Fruit fly (Drosophila melanogaster) whole organism, wandering third instar larva: Measurements from ENCODE around the gene Dpp10.

Source experiments
- Dfd ChIP-seq: fragments of >200 bp; optimal IDR thresholded peaks from 2 replicates; lab custom pipeline; 2017; ENCODE audit warnings: missing biosample characterization, missing genetic modification characterization
- HLH106 ChIP-seq: fragments of 200-800 bp; optimal IDR thresholded peaks from 3 replicates; lab custom pipeline; 2019; ENCODE audit warnings: missing biosample characterization, mild to moderate bottlenecking, missing genetic modification characterization, moderate library complexity
- Hr78 ChIP-seq: fragments of >200 bp; optimal IDR thresholded peaks from 2 replicates; lab custom pipeline; 2017; ENCODE audit warnings: missing biosample characterization, missing genetic modification characterization
- Hr83 ChIP-seq: fragments of 200-300 bp; sonication (Bioruptor generic); optimal IDR thresholded peaks from 2 replicates; lab custom pipeline; 2016; ENCODE audit warnings: missing biosample characterization, mild to moderate bottlenecking, missing genetic modification characterization, moderate library complexity; ENCODE audit not compliant: poor library complexity, severe bottlenecking
- Rel ChIP-seq, 2 experiments: fragments of 200-800 bp; sonication (Bioruptor generic) in 1 of 2; optimal IDR thresholded peaks; 2 replicates in 1 of 2; 3 replicates in 1 of 2; lab custom pipeline; 2016 to 2019; ENCODE audit warnings: mild to moderate bottlenecking in 2 of 2, missing biosample characterization in 2 of 2, missing genetic modification characterization in 2 of 2, moderate library complexity in 1 of 2
- Sp1 ChIP-seq: fragments of 200-800 bp; sonication (Bioruptor generic); optimal IDR thresholded peaks from 3 replicates; lab custom pipeline; 2019; ENCODE audit warnings: missing biosample characterization, mild to moderate bottlenecking, missing genetic modification characterization, moderate library complexity
- br ChIP-seq: fragments of 200-800 bp; sonication (Bioruptor generic); optimal IDR thresholded peaks from 2 replicates; lab custom pipeline; 2016; ENCODE audit warnings: missing biosample characterization, missing genetic modification characterization
- fru ChIP-seq: fragments of 200-800 bp; sonication (Bioruptor generic); optimal IDR thresholded peaks from 3 replicates; lab custom pipeline; 2016; ENCODE audit warnings: missing biosample characterization, mild to moderate bottlenecking, missing genetic modification characterization
- jim ChIP-seq: fragments of 175-275, 200-325 bp; sonication (Bioruptor generic); optimal IDR thresholded peaks from 2 replicates; lab custom pipeline; 2016; ENCODE audit warnings: missing biosample characterization, mild to moderate bottlenecking, missing genetic modification characterization
- lola ChIP-seq: fragments of >200 bp; optimal IDR thresholded peaks from 2 replicates; lab custom pipeline; 2017; ENCODE audit warnings: missing biosample characterization, missing genetic modification characterization
- sage ChIP-seq: fragments of 200-800 bp; sonication (Bioruptor generic); optimal IDR thresholded peaks from 2 replicates; lab custom pipeline; 2016; ENCODE audit warnings: missing biosample characterization, mild to moderate bottlenecking, missing genetic modification characterization

DNA sequence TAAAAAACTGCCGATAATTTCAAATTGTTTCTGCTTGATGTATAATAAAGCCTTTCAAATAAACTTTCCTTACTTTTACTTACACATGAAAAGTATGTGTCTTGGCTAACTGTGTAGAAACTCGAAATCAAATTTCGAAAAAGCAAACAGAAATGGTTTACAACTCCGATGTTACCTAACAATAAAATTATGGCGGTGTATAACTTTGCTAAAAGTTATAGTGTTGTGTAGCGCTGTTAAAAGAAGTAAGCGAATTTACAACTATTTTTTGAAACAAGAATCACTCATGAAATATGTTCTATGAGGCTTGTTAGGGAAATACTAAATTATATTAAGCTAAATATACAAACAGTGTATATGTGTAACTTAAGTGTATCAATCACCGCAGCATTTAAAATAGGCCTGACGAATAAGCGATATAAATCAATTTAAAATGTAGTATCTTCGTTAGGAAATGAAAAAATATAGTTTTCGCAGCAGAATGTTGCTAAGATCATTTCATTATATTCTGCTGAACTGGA is 21.8 kb upstream of the Dpp10 start, which contains the start of gene CG34345:
- no peak for TF ChIP-seq Rel (GFP tag; optimal IDR thresholded peaks at IDR 0.05; lab: Kevin White, UChicago)
- no peak for TF ChIP-seq Rel (tag; optimal IDR thresholded peaks at IDR 0.05; lab: Kevin White, UChicago)
- no peak for TF ChIP-seq Dfd (GFP tag; lab: Kevin White, UChicago)
- no peak for TF ChIP-seq HLH106 (tag; lab: Kevin White, UChicago)
- TF ChIP-seq br (GFP tag; lab: Kevin White, UChicago), result no peak
- no peak for TF ChIP-seq jim
- no peak for TF ChIP-seq Hr78
- no peak for TF ChIP-seq fru (GFP tag; lab: Kevin White, UChicago)
- TF ChIP-seq Hr83 (GFP tag; lab: Kevin White, UChicago), result no peak
- TF ChIP-seq sage (GFP tag; lab: Kevin White, UChicago), result no peak
- TF ChIP-seq lola (GFP tag; lab: Kevin White, UChicago), result no peak
- no peak for TF ChIP-seq Sp1 (GFP tag; lab: Kevin White, UChicago)
